Worm (Caenorhabditis elegans): Measurements from ENCODE around the gene R102.10.

R102.10 gene

ce11 chrIV:10699000-10699399, 6.3 kb upstream of the R102.10 start:
- TF ChIP-seq ZK546.5 (tag; optimal IDR thresholded peaks at IDR 0.05): no peak
- no peak for TF ChIP-seq elt-3 (tag; optimal IDR thresholded peaks at IDR 0.05)
- TF ChIP-seq nhr-237 (tag; optimal IDR thresholded peaks at IDR 0.05): no peak
- no peak for TF ChIP-seq unc-39 (tag; optimal IDR thresholded peaks at IDR 0.05)
- no peak for TF ChIP-seq eor-1 (tag; optimal IDR thresholded peaks at IDR 0.05)
- TF ChIP-seq zag-1 (tag; optimal IDR thresholded peaks at IDR 0.05): no peak

- no peak for TF ChIP-seq lin-15B (tag; optimal IDR thresholded peaks at IDR 0.05)
- TF ChIP-seq hmg-11 (tag; optimal IDR thresholded peaks at IDR 0.05): no peak
- no peak for TF ChIP-seq zag-1 (tag; optimal IDR thresholded peaks at IDR 0.05)
- TF ChIP-seq fos-1 (tag; optimal IDR thresholded peaks at IDR 0.05): no peak
These were observed 5.6 kb upstream of the R102.10 start, which contains the start of gene R102.11 for ce11 chrIV:10699660-10700059. Gene R102.11, minus strand, starts transcription at chrIV:10699760.

ce11 chrIV:10701866-10702458, 3.3 kb upstream of the R102.10 start:
- no peak for TF ChIP-seq mml-1 (tag; optimal IDR thresholded peaks at IDR 0.05)
- TF ChIP-seq nhr-23 (tag; optimal IDR thresholded peaks at IDR 0.05): peak; percentile 37
- TF ChIP-seq elt-3 (tag; optimal IDR thresholded peaks at IDR 0.05): peak in 1 of 3 experiments; percentile 28
- TF ChIP-seq nhr-12 (tag; optimal IDR thresholded peaks at IDR 0.05): no peak
- peak; percentile 71 for TF ChIP-seq nhr-43 (tag; optimal IDR thresholded peaks at IDR 0.05; ENCODE audit: poor library complexity, severe bottlenecking)
- TF ChIP-seq pha-4 (tag; optimal IDR thresholded peaks at IDR 0.05): no peak

- TF ChIP-seq hmg-11 (tag; optimal IDR thresholded peaks at IDR 0.05) (no peak), daf-12 (tag; optimal IDR thresholded peaks at IDR 0.05) (no peak), nhr-237 (tag; optimal IDR thresholded peaks at IDR 0.05) (no peak), sea-2 (GFP tag; optimal IDR thresholded peaks at IDR 0.05) (no peak), ceh-16 (tag; optimal IDR thresholded peaks at IDR 0.05) (no peak), fkh-2 (tag; optimal IDR thresholded peaks at IDR 0.05) (no peak), snpc-4 (tag; optimal IDR thresholded peaks at IDR 0.05) (no peak), nhr-28 (tag; optimal IDR thresholded peaks at IDR 0.05) (no peak), lin-39 (tag; optimal IDR thresholded peaks at IDR 0.05) (no peak), nhr-23 (tag; optimal IDR thresholded peaks at IDR 0.05) (no peak), nhr-25 (tag; optimal IDR thresholded peaks at IDR 0.05) (no peak), nhr-11 (tag; optimal IDR thresholded peaks at IDR 0.05) (no peak), tbx-2 (tag; optimal IDR thresholded peaks at IDR 0.05) (no peak), mml-1 (tag; optimal IDR thresholded peaks at IDR 0.05) (no peak), fkh-10 (GFP tag; optimal IDR thresholded peaks at IDR 0.05) (no peak), aly-2 (tag; optimal IDR thresholded peaks at IDR 0.05) (no peak), jun-1 (tag; optimal IDR thresholded peaks at IDR 0.05) (no peak)
These were observed 814 bp downstream of the R102.10 start, which contains the start of gene R102.6 for ce11 chrIV:10706090-10706489. Gene R102.6, minus strand, starts transcription at chrIV:10706190.

- no peak for TF ChIP-seq mml-1 (tag; optimal IDR thresholded peaks at IDR 0.05)
- no peak for TF ChIP-seq fos-1 (tag; optimal IDR thresholded peaks at IDR 0.05)
- no peak for TF ChIP-seq ceh-9 (tag; optimal IDR thresholded peaks at IDR 0.05)
- no peak for TF ChIP-seq nhr-67 (tag; optimal IDR thresholded peaks at IDR 0.05)
- TF ChIP-seq ceh-28 (tag; optimal IDR thresholded peaks at IDR 0.05): no peak
- TF ChIP-seq egl-5 (tag; optimal IDR thresholded peaks at IDR 0.05): no peak
- TF ChIP-seq fkh-10 (GFP tag; optimal IDR thresholded peaks at IDR 0.05): no peak
- no peak for TF ChIP-seq elt-3 (tag; optimal IDR thresholded peaks at IDR 0.05)
- no peak for TF ChIP-seq zag-1 (tag; optimal IDR thresholded peaks at IDR 0.05)
- no peak for TF ChIP-seq nhr-77 (tag; optimal IDR thresholded peaks at IDR 0.05)
- no peak for TF ChIP-seq R02D3.7 (tag; optimal IDR thresholded peaks at IDR 0.05)
- TF ChIP-seq nhr-25 (tag; optimal IDR thresholded peaks at IDR 0.05): no peak
- TF ChIP-seq egl-27 (tag; optimal IDR thresholded peaks at IDR 0.05): no peak
These were observed 6.5 kb downstream of the R102.10 start, which contains the start of gene glb-21 for ce11 chrIV:10711729-10712128. Gene glb-21, minus strand, starts transcription at chrIV:10711794.
